Fruit fly (Drosophila melanogaster): Measurements from ENCODE around the gene Invadolysin.

dm6 chr3R:10185986-10186385 lies 41.5 kb downstream of the Invadolysin start:
- TF ChIP-seq Ets96B (tag; optimal IDR thresholded peaks at IDR 0.05): no peak
- no peak for TF ChIP-seq Hr4 (GFP tag; optimal IDR thresholded peaks at IDR 0.05)
- peak; percentile 21 for TF ChIP-seq Blimp-1 (GFP tag; optimal IDR thresholded peaks at IDR 0.05)
